Worm (Caenorhabditis elegans) whole organism, L3 larva: ENCODE results near the gene H20J04.7.
A peak's percentile ranks its signal among the peaks of the same experiment; 100 is the strongest.

Experiments used
- R02D3.7 ChIP-seq: fragments of 150-350 bp; optimal IDR thresholded peaks from 2 replicates; lab custom pipeline; 2014; ENCODE audit warnings: missing biosample characterization, missing genetic modification characterization
- ZK546.5 ChIP-seq: sonication (generic microtip); optimal IDR thresholded peaks from 2 replicates; lab custom pipeline; 2017; ENCODE audit warnings: missing biosample characterization, missing genetic modification characterization
- aly-2 ChIP-seq: fragments of 150-350 bp; optimal IDR thresholded peaks from 2 replicates; lab custom pipeline; 2014; ENCODE audit warnings: missing biosample characterization, missing genetic modification characterization
- ama-1 ChIP-seq: fragments of 150-350 bp; optimal IDR thresholded peaks from 2 replicates; lab custom pipeline; 2018
- ceh-16 ChIP-seq: sonication (generic microtip); optimal IDR thresholded peaks from 2 replicates; lab custom pipeline; 2017; ENCODE audit warnings: missing biosample characterization, missing genetic modification characterization
- ceh-28 ChIP-seq: fragments of 150-350 bp; optimal IDR thresholded peaks from 2 replicates; lab custom pipeline; 2014; ENCODE audit warnings: missing biosample characterization, missing genetic modification reagents, missing genetic modification characterization
- ceh-82 ChIP-seq: fragments of 150-350 bp; optimal IDR thresholded peaks from 2 replicates; lab custom pipeline; 2014; ENCODE audit warnings: missing biosample characterization, missing genetic modification characterization
- ceh-9 ChIP-seq: sonication (generic microtip); optimal IDR thresholded peaks from 2 replicates; lab custom pipeline; 2018; ENCODE audit warnings: missing biosample characterization, missing genetic modification characterization
- daf-12 ChIP-seq: fragments of 150-350 bp; optimal IDR thresholded peaks from 2 replicates; lab custom pipeline; 2014; ENCODE audit warnings: missing biosample characterization, missing genetic modification reagents, missing genetic modification characterization
- egl-27 ChIP-seq: sonication (generic microtip); optimal IDR thresholded peaks from 4 replicates; lab custom pipeline; 2017; ENCODE audit warnings: missing biosample characterization, missing genetic modification reagents, missing genetic modification characterization
- egl-5 ChIP-seq: fragments of 150-350 bp; optimal IDR thresholded peaks from 2 replicates; lab custom pipeline; 2017; ENCODE audit warnings: missing biosample characterization, missing genetic modification reagents, missing genetic modification characterization, inconsistent platforms
- elt-1 ChIP-seq: fragments of 150-350 bp; optimal IDR thresholded peaks from 2 replicates; lab custom pipeline; 2014; ENCODE audit warnings: missing biosample characterization, missing genetic modification characterization
- elt-2 ChIP-seq: sonication (generic microtip); optimal IDR thresholded peaks from 2 replicates; lab custom pipeline; 2016; ENCODE audit warnings: missing genetic modification reagents, mild to moderate bottlenecking, missing genetic modification characterization, missing compliant biosample characterization
- elt-3 ChIP-seq, 3 experiments: fragments of 150-350 bp in 1 of 3; sonication (generic microtip) in 2 of 3; optimal IDR thresholded peaks; 2 replicates in 2 of 3; 4 replicates in 1 of 3; lab custom pipeline; 2014 to 2017; ENCODE audit warnings: missing biosample characterization in 3 of 3, missing genetic modification characterization in 3 of 3
- eor-1 ChIP-seq, 2 experiments: fragments of 150-350 bp; optimal IDR thresholded peaks; 2 replicates each; lab custom pipeline; 2014 to 2018; ENCODE audit warnings: missing biosample characterization in 2 of 2, missing genetic modification characterization in 2 of 2
- fkh-10 ChIP-seq: sonication (generic microtip); optimal IDR thresholded peaks from 2 replicates; lab custom pipeline; 2017; ENCODE audit warnings: missing biosample characterization, missing genetic modification reagents, missing genetic modification characterization
- fkh-2 ChIP-seq: fragments of 150-350 bp; optimal IDR thresholded peaks from 2 replicates; lab custom pipeline; 2014; ENCODE audit warnings: missing biosample characterization, missing genetic modification reagents, missing genetic modification characterization
- fos-1 ChIP-seq: fragments of 150-350 bp; optimal IDR thresholded peaks from 2 replicates; lab custom pipeline; 2014; ENCODE audit warnings: missing biosample characterization, missing genetic modification characterization
- hmg-11 ChIP-seq: sonication (generic microtip); optimal IDR thresholded peaks from 2 replicates; lab custom pipeline; 2016; ENCODE audit warnings: missing genetic modification characterization, missing compliant biosample characterization
- jun-1 ChIP-seq: fragments of 150-350 bp; optimal IDR thresholded peaks from 2 replicates; lab custom pipeline; 2014; ENCODE audit warnings: missing biosample characterization, missing genetic modification reagents, missing genetic modification characterization
- lin-15B ChIP-seq: fragments of 150-350 bp; optimal IDR thresholded peaks from 2 replicates; lab custom pipeline; 2014; ENCODE audit warnings: missing biosample characterization, missing genetic modification characterization
- lin-39 ChIP-seq: fragments of 150-350 bp; optimal IDR thresholded peaks from 2 replicates; lab custom pipeline; 2018; ENCODE audit warnings: missing biosample characterization, missing genetic modification reagents, missing genetic modification characterization
- lsy-12 ChIP-seq: sonication (generic microtip); optimal IDR thresholded peaks from 2 replicates; lab custom pipeline; 2016; ENCODE audit warnings: mild to moderate bottlenecking, missing genetic modification characterization, missing compliant biosample characterization
- mdl-1 ChIP-seq: fragments of 150-350 bp; optimal IDR thresholded peaks from 2 replicates; lab custom pipeline; 2014; ENCODE audit warnings: missing biosample characterization, missing genetic modification characterization
- nfya-1 ChIP-seq: sonication (generic microtip); optimal IDR thresholded peaks from 2 replicates; lab custom pipeline; 2017; ENCODE audit warnings: missing genetic modification characterization, mild to moderate bottlenecking, missing compliant biosample characterization, antibody characterized with exemption, moderate library complexity; ENCODE audit not compliant: insufficient read depth
- nhr-12 ChIP-seq: fragments of 150-350 bp; optimal IDR thresholded peaks from 2 replicates; lab custom pipeline; 2014; ENCODE audit warnings: missing biosample characterization, missing genetic modification characterization
- nhr-23 ChIP-seq: fragments of 150-350 bp; optimal IDR thresholded peaks from 2 replicates; lab custom pipeline; 2014; ENCODE audit warnings: missing biosample characterization, missing genetic modification reagents, missing genetic modification characterization
- nhr-237 ChIP-seq: fragments of 150-350 bp; optimal IDR thresholded peaks from 2 replicates; lab custom pipeline; 2014; ENCODE audit warnings: missing biosample characterization, missing genetic modification characterization
- nhr-25 ChIP-seq: sonication (generic microtip); optimal IDR thresholded peaks from 2 replicates; lab custom pipeline; 2017; ENCODE audit warnings: missing biosample characterization, missing genetic modification characterization
- nhr-28 ChIP-seq: fragments of 150-350 bp; optimal IDR thresholded peaks from 2 replicates; lab custom pipeline; 2014; ENCODE audit warnings: missing biosample characterization, missing genetic modification characterization
- nhr-43 ChIP-seq: sonication (generic microtip); optimal IDR thresholded peaks from 2 replicates; lab custom pipeline; 2016; ENCODE audit warnings: mild to moderate bottlenecking, missing genetic modification characterization, missing compliant biosample characterization; ENCODE audit not compliant: poor library complexity, severe bottlenecking
- nhr-67 ChIP-seq: fragments of 150-350 bp; optimal IDR thresholded peaks from 2 replicates; lab custom pipeline; 2014; ENCODE audit warnings: missing biosample characterization, missing genetic modification characterization
- nhr-76 ChIP-seq: fragments of 150-350 bp; sonication (generic microtip); optimal IDR thresholded peaks from 5 replicates; lab custom pipeline; 2014; ENCODE audit warnings: missing biosample characterization, missing genetic modification characterization
- pha-4 ChIP-seq: fragments of 150-350 bp; optimal IDR thresholded peaks from 2 replicates; lab custom pipeline; 2014; ENCODE audit warnings: missing biosample characterization, missing genetic modification reagents, missing genetic modification characterization
- pqm-1 ChIP-seq: fragments of 150-350 bp; optimal IDR thresholded peaks from 2 replicates; lab custom pipeline; 2017; ENCODE audit warnings: missing biosample characterization, missing genetic modification characterization, inconsistent platforms
- sea-2 ChIP-seq: fragments of 150-350 bp; sonication (generic microtip); optimal IDR thresholded peaks from 4 replicates; lab custom pipeline; 2014; ENCODE audit warnings: missing biosample characterization, missing genetic modification reagents, missing genetic modification characterization
- skn-1 ChIP-seq: fragments of 150-350 bp; optimal IDR thresholded peaks from 2 replicates; lab custom pipeline; 2014; ENCODE audit warnings: missing biosample characterization, missing genetic modification characterization
- snpc-4 ChIP-seq: fragments of 150-350 bp; optimal IDR thresholded peaks from 2 replicates; lab custom pipeline; 2014; ENCODE audit warnings: missing biosample characterization, missing genetic modification characterization
- tbx-2 ChIP-seq: sonication (generic microtip); optimal IDR thresholded peaks from 2 replicates; lab custom pipeline; 2016; ENCODE audit warnings: mild to moderate bottlenecking, missing genetic modification characterization, missing compliant biosample characterization
- unc-39 ChIP-seq: sonication (generic microtip); optimal IDR thresholded peaks from 4 replicates; lab custom pipeline; 2017; ENCODE audit warnings: missing biosample characterization, missing genetic modification characterization
- unc-62 ChIP-seq: fragments of 150-350 bp; sonication (generic microtip); optimal IDR thresholded peaks from 4 replicates; lab custom pipeline; 2014; ENCODE audit warnings: missing biosample characterization, missing genetic modification reagents, missing genetic modification characterization
- zag-1 ChIP-seq: fragments of 150-350 bp; optimal IDR thresholded peaks from 2 replicates; lab custom pipeline; 2014; ENCODE audit warnings: missing biosample characterization, missing genetic modification characterization
- ztf-11 ChIP-seq: fragments of 150-350 bp; optimal IDR thresholded peaks from 2 replicates; lab custom pipeline; 2014; ENCODE audit warnings: missing biosample characterization, missing genetic modification characterization
- ztf-4 ChIP-seq: fragments of 150-350 bp; optimal IDR thresholded peaks from 2 replicates; lab custom pipeline; 2014; ENCODE audit warnings: missing biosample characterization, missing genetic modification characterization

Gene H20J04.7

ce11 chrII:4383306-4383705 is 28.2 kb upstream of the H20J04.7 start, which contains the start of gene fkh-6:
TSS of gene fkh-6 (minus strand) at chrII:4383406.
- TF ChIP-seq nhr-237 (tag; lab: Kevin White, UChicago) (no peak), mdl-1 (tag; lab: Kevin White, UChicago) (no peak), sea-2 (GFP tag; lab: Kevin White, UChicago) (no peak), ceh-28 (no peak), nfya-1 (tag; lab: Kevin White, UChicago) (no peak), R02D3.7 (tag; lab: Kevin White, UChicago) (no peak), pqm-1 (tag; lab: Kevin White, UChicago) (no peak), nhr-67 (no peak), nhr-12 (tag; lab: Kevin White, UChicago) (no peak), nhr-23 (tag; lab: Kevin White, UChicago) (no peak), ceh-82 (tag; lab: Kevin White, UChicago) (no peak), unc-39 (no peak), nhr-28 (tag; lab: Kevin White, UChicago) (no peak), ztf-11 (tag; lab: Kevin White, UChicago) (no peak), snpc-4 (tag; lab: Kevin White, UChicago) (no peak), lsy-12 (tag; lab: Kevin White, UChicago) (no peak), skn-1 (tag; lab: Kevin White, UChicago) (no peak), ceh-16 (no peak)

ce11 chrII:4378195-4378594 is 23.1 kb upstream of the H20J04.7 start, which contains the start of gene B0286.1:
TSS of gene B0286.1 (plus strand) at chrII:4378495.
- TF ChIP-seq nhr-237 (tag; lab: Kevin White, UChicago) (no peak), ama-1 (no peak), nhr-67 (no peak), R02D3.7 (tag; lab: Kevin White, UChicago) (no peak), fos-1 (tag; lab: Kevin White, UChicago) (no peak), skn-1 (tag; lab: Kevin White, UChicago) (no peak), nhr-76 (tag; lab: Kevin White, UChicago) (no peak), jun-1 (tag; lab: Kevin White, UChicago) (no peak), elt-3 (tag; optimal IDR thresholded peaks at IDR 0.05; lab: Kevin White, UChicago) (no peak)

ce11 chrII:4376295-4377172 is 21.4 kb upstream of the H20J04.7 start, which contains the start of gene ntl-2:
TSS of gene ntl-2 (minus strand) at chrII:4376465.
- TF ChIP-seq ztf-11 (tag; lab: Kevin White, UChicago), result no peak
- no peak for TF ChIP-seq fkh-2 (tag; lab: Kevin White, UChicago)
- TF ChIP-seq ztf-4, result peak; percentile 58
- peak; percentile 64 for TF ChIP-seq zag-1
- TF ChIP-seq aly-2 (tag; lab: Kevin White, UChicago), result no peak
- TF ChIP-seq nhr-25 (tag; lab: Kevin White, UChicago), result peak; percentile 97
- TF ChIP-seq R02D3.7 (tag; lab: Kevin White, UChicago), result peak; percentile 83
- TF ChIP-seq tbx-2 (tag; lab: Kevin White, UChicago), result peak; percentile 78
- TF ChIP-seq nhr-12 (tag; lab: Kevin White, UChicago), result no peak
- no peak for TF ChIP-seq ceh-9
- TF ChIP-seq nhr-23 (tag; lab: Kevin White, UChicago), result peak; percentile 94
- peak; percentile 91 for TF ChIP-seq ceh-82 (tag; lab: Kevin White, UChicago)
- TF ChIP-seq elt-3 (tag; optimal IDR thresholded peaks at IDR 0.05; lab: Kevin White, UChicago), result peak in 1 of 3 experiments; percentile 23
- TF ChIP-seq lin-15B (tag; lab: Kevin White, UChicago), result peak; percentile 98
- TF ChIP-seq lin-39, result peak; percentile 79
- TF ChIP-seq nhr-76 (tag; lab: Kevin White, UChicago), result peak; percentile 44
- peak; percentile 67 for TF ChIP-seq fkh-10 (GFP tag; lab: Kevin White, UChicago)
- no peak for TF ChIP-seq ceh-16
- TF ChIP-seq elt-2 (tag; lab: Kevin White, UChicago), result peak; percentile 98
- peak; percentile 87 for TF ChIP-seq nhr-43
- no peak for TF ChIP-seq nhr-28 (tag; lab: Kevin White, UChicago)
- TF ChIP-seq pha-4 (tag; lab: Kevin White, UChicago), result peak; percentile 97
- peak; percentile 97 for TF ChIP-seq ZK546.5
- TF ChIP-seq daf-12 (tag; lab: Kevin White, UChicago), result peak; percentile 29
- TF ChIP-seq nhr-237 (tag; lab: Kevin White, UChicago), result no peak
- TF ChIP-seq ama-1, result peak; percentile 79
- peak; percentile 60 for TF ChIP-seq skn-1 (tag; lab: Kevin White, UChicago)
- no peak for TF ChIP-seq unc-39
- TF ChIP-seq mdl-1 (tag; lab: Kevin White, UChicago), result peak; percentile 87
- TF ChIP-seq egl-27, result peak; percentile 80
- TF ChIP-seq unc-62 (GFP tag; lab: Kevin White, UChicago), result peak; percentile 66
- no peak for TF ChIP-seq eor-1 (tag; optimal IDR thresholded peaks at IDR 0.05; lab: Kevin White, UChicago)
- peak; percentile 79 for TF ChIP-seq egl-5 (tag; lab: Kevin White, UChicago)
- TF ChIP-seq hmg-11 (tag; lab: Kevin White, UChicago), result peak; percentile 95
- TF ChIP-seq ceh-28, result peak; percentile 94
- TF ChIP-seq pqm-1 (tag; lab: Kevin White, UChicago), result peak; percentile 85
- peak; percentile 69 for TF ChIP-seq elt-1 (tag; lab: Kevin White, UChicago)
- peak; percentile 99 for TF ChIP-seq nfya-1 (tag; lab: Kevin White, UChicago)
- TF ChIP-seq sea-2 (GFP tag; lab: Kevin White, UChicago), result no peak
